Worm (Caenorhabditis elegans) whole organism, young adult: ENCODE results near the gene glb-30.

Experiments used
- nhr-179 ChIP-seq: sonication (generic microtip); optimal IDR thresholded peaks from 2 replicates; lab custom pipeline; 2016; ENCODE audit warnings: mild to moderate bottlenecking, missing genetic modification characterization, missing compliant biosample characterization
- pha-4 ChIP-seq: fragments of 150-350 bp; sonication (generic microtip); optimal IDR thresholded peaks from 2 replicates; lab custom pipeline; 2014; ENCODE audit warnings: missing biosample characterization, missing genetic modification reagents, missing genetic modification characterization

ce11 chrIII:1625660-1626275 is 42.7 kb downstream of the glb-30 start:
- TF ChIP-seq pha-4 (tag; lab: Kevin White, UChicago): no peak
- no peak for TF ChIP-seq nhr-179 (tag; lab: Kevin White, UChicago)
